Fruit fly (Drosophila melanogaster) whole organism, prepupa: ENCODE results near the gene CG33639.

Source experiments
- CG10631 ChIP-seq: fragments of 200-800 bp; sonication (Bioruptor generic); optimal IDR thresholded peaks from 2 replicates; lab custom pipeline; 2016; ENCODE audit warnings: missing biosample characterization, missing genetic modification characterization
- CG10669 ChIP-seq: fragments of 200-800 bp; sonication (Bioruptor generic); optimal IDR thresholded peaks from 3 replicates; lab custom pipeline; 2018; ENCODE audit warnings: missing biosample characterization, mild to moderate bottlenecking, missing genetic modification characterization, moderate library complexity
- CG11294 ChIP-seq: fragments of 200-800 bp; sonication (Bioruptor generic); IDR thresholded peaks from 2 replicates; pipeline ENCODE4 v1.3.6; 2022; ENCODE audit warnings: missing biosample characterization, missing genetic modification characterization
- CG11762 ChIP-seq: fragments of 200-800 bp; sonication (Bioruptor generic); optimal IDR thresholded peaks from 3 replicates; lab custom pipeline; 2016; ENCODE audit warnings: missing biosample characterization, missing genetic modification characterization; ENCODE audit not compliant: insufficient read depth
- CG11902 ChIP-seq: fragments of 200-800 bp; sonication (Bioruptor generic); optimal IDR thresholded peaks from 3 replicates; lab custom pipeline; 2016; ENCODE audit warnings: missing biosample characterization, missing genetic modification characterization
- CG15336 ChIP-seq: fragments of 200-800 bp; sonication (Bioruptor generic); IDR thresholded peaks from 2 replicates; pipeline ENCODE4 v1.3.6; 2022; ENCODE audit warnings: missing biosample characterization, missing genetic modification characterization
- CG31627 ChIP-seq: fragments of 200-800 bp; sonication (Bioruptor generic); optimal IDR thresholded peaks from 3 replicates; lab custom pipeline; 2016; ENCODE audit warnings: missing biosample characterization, missing genetic modification characterization
- CG34406 ChIP-seq: fragments of 200-800 bp; sonication (Bioruptor generic); optimal IDR thresholded peaks from 3 replicates; lab custom pipeline; 2016; ENCODE audit warnings: missing biosample characterization, missing genetic modification characterization
- CG4318 ChIP-seq: fragments of 200-800 bp; sonication (Bioruptor generic); optimal IDR thresholded peaks from 3 replicates; lab custom pipeline; 2017; ENCODE audit warnings: missing biosample characterization, mild to moderate bottlenecking, missing genetic modification characterization
- CG6163 ChIP-seq: fragments of 200-800 bp; sonication (Bioruptor generic); IDR thresholded peaks from 3 replicates; pipeline ENCODE4 v1.3.6; 2022; ENCODE audit warnings: missing biosample characterization, missing genetic modification characterization
- CG6276 ChIP-seq: fragments of 200-800 bp; sonication (Bioruptor generic); optimal IDR thresholded peaks from 2 replicates; lab custom pipeline; 2017; ENCODE audit warnings: missing biosample characterization, mild to moderate bottlenecking, missing genetic modification characterization
- CG6792 ChIP-seq: fragments of 200-800 bp; sonication (Bioruptor generic); optimal IDR thresholded peaks from 3 replicates; lab custom pipeline; 2016; ENCODE audit warnings: missing biosample characterization, missing genetic modification characterization
- CG6808 ChIP-seq: fragments of 200-800 bp; sonication (Bioruptor generic); optimal IDR thresholded peaks from 3 replicates; lab custom pipeline; 2017; ENCODE audit warnings: missing biosample characterization, missing genetic modification characterization, mild to moderate bottlenecking, moderate library complexity, missing genetic modification reagents
- CG6854 ChIP-seq: fragments of 200-800 bp; sonication (Bioruptor generic); optimal IDR thresholded peaks from 2 replicates; lab custom pipeline; 2017; ENCODE audit warnings: missing biosample characterization, mild to moderate bottlenecking, missing genetic modification characterization
- CG7368 ChIP-seq: fragments of 200-800 bp; sonication (Bioruptor generic); optimal IDR thresholded peaks from 3 replicates; lab custom pipeline; 2016; ENCODE audit warnings: missing biosample characterization, missing genetic modification characterization
- CG8119 ChIP-seq: fragments of 200-800 bp; sonication (Bioruptor generic); IDR thresholded peaks from 3 replicates; pipeline ENCODE4 v1.3.6; 2022; ENCODE audit warnings: missing biosample characterization, missing genetic modification characterization
- CG8632 ChIP-seq: fragments of 200-800 bp; sonication (Bioruptor generic); optimal IDR thresholded peaks from 3 replicates; lab custom pipeline; 2016; ENCODE audit warnings: missing biosample characterization, missing genetic modification characterization
- CG9139 ChIP-seq: fragments of 200-800 bp; sonication (Bioruptor generic); optimal IDR thresholded peaks from 3 replicates; lab custom pipeline; 2017; ENCODE audit warnings: missing biosample characterization, mild to moderate bottlenecking, missing genetic modification characterization
- Eip75B ChIP-seq: fragments of 200-800 bp; sonication (Bioruptor generic); optimal IDR thresholded peaks from 3 replicates; lab custom pipeline; 2016; ENCODE audit warnings: missing biosample characterization, missing genetic modification characterization
- Eip78C ChIP-seq: fragments of 200-800 bp; sonication (Bioruptor generic); peaks from one replicate; lab custom pipeline; 2016; ENCODE audit warnings: missing biosample characterization, missing genetic modification characterization
- Ets21C ChIP-seq: fragments of 200-800 bp; sonication (Bioruptor generic); optimal IDR thresholded peaks from 3 replicates; lab custom pipeline; 2016; ENCODE audit warnings: missing biosample characterization, missing genetic modification characterization
- Ets96B ChIP-seq: fragments of 200-800 bp; optimal IDR thresholded peaks from 2 replicates; lab custom pipeline; 2019; ENCODE audit warnings: missing biosample characterization, mild to moderate bottlenecking, missing genetic modification characterization, moderate library complexity
- Gug ChIP-seq: fragments of 200-800 bp; sonication (Bioruptor generic); IDR thresholded peaks from 2 replicates; pipeline ENCODE4 v1.3.6; 2022; ENCODE audit warnings: missing biosample characterization, missing genetic modification characterization
- Hr38 ChIP-seq: sonication (Bioruptor generic); optimal IDR thresholded peaks from 2 replicates; lab custom pipeline; 2016; ENCODE audit warnings: missing biosample characterization, missing genetic modification characterization
- Hr39 ChIP-seq: fragments of 200-800 bp; sonication (Bioruptor generic); optimal IDR thresholded peaks from 2 replicates; lab custom pipeline; 2016; ENCODE audit warnings: missing biosample characterization, missing genetic modification characterization
- Hr4 ChIP-seq: fragments of 200-800 bp; sonication (Bioruptor generic); optimal IDR thresholded peaks from 3 replicates; lab custom pipeline; 2016; ENCODE audit warnings: missing biosample characterization, missing genetic modification characterization
- Lpt ChIP-seq: fragments of 200-800 bp; sonication (Bioruptor generic); optimal IDR thresholded peaks from 3 replicates; lab custom pipeline; 2016; ENCODE audit warnings: missing biosample characterization, missing genetic modification characterization
- Met ChIP-seq: fragments of 200-800 bp; sonication (Bioruptor generic); optimal IDR thresholded peaks from 3 replicates; lab custom pipeline; 2016; ENCODE audit warnings: missing biosample characterization, missing genetic modification characterization
- OdsH ChIP-seq: fragments of 200-800 bp; sonication (Bioruptor generic); optimal IDR thresholded peaks from 3 replicates; lab custom pipeline; 2016; ENCODE audit warnings: missing biosample characterization, missing genetic modification characterization
- Smox ChIP-seq: fragments of 200-800 bp; sonication (Bioruptor generic); optimal IDR thresholded peaks from 3 replicates; lab custom pipeline; 2016; ENCODE audit warnings: missing biosample characterization, missing genetic modification characterization
- Sox15 ChIP-seq: fragments of 200-800 bp; sonication (Bioruptor generic); optimal IDR thresholded peaks from 3 replicates; lab custom pipeline; 2016; ENCODE audit warnings: missing biosample characterization, missing genetic modification characterization
- dac ChIP-seq: fragments of 200-800 bp; sonication (Bioruptor generic); optimal IDR thresholded peaks from 2 replicates; lab custom pipeline; 2017; ENCODE audit warnings: missing biosample characterization, mild to moderate bottlenecking, missing genetic modification characterization
- dsx ChIP-seq: fragments of 200-800 bp; optimal IDR thresholded peaks from 3 replicates; lab custom pipeline; 2019; ENCODE audit warnings: missing biosample characterization, mild to moderate bottlenecking, missing genetic modification characterization, moderate library complexity; ENCODE audit not compliant: poor library complexity, severe bottlenecking
- esn ChIP-seq: fragments of 200-800 bp; sonication (Bioruptor generic); optimal IDR thresholded peaks from 2 replicates; lab custom pipeline; 2016; ENCODE audit warnings: missing biosample characterization, mild to moderate bottlenecking, missing genetic modification characterization, moderate library complexity
- fkh ChIP-seq: fragments of 200-800 bp; sonication (Bioruptor generic); optimal IDR thresholded peaks from 3 replicates; lab custom pipeline; 2017; ENCODE audit warnings: missing biosample characterization, mild to moderate bottlenecking, missing genetic modification characterization, moderate library complexity
- lz ChIP-seq: fragments of 200-800 bp; sonication (Bioruptor generic); optimal IDR thresholded peaks from 3 replicates; lab custom pipeline; 2016; ENCODE audit warnings: missing biosample characterization, missing genetic modification characterization
- pdm3 ChIP-seq: fragments of 200-800 bp; sonication (Bioruptor generic); optimal IDR thresholded peaks from 3 replicates; lab custom pipeline; 2016; ENCODE audit warnings: missing biosample characterization, missing genetic modification characterization
- salr ChIP-seq, 2 experiments: fragments of 200-800 bp; sonication (Bioruptor generic); optimal IDR thresholded peaks; 3 replicates each; lab custom pipeline; 2016 to 2018; ENCODE audit warnings: missing biosample characterization in 2 of 2, missing genetic modification characterization in 2 of 2, mild to moderate bottlenecking in 1 of 2
- spab ChIP-seq: fragments of 200-800 bp; sonication (Bioruptor generic); optimal IDR thresholded peaks from 2 replicates; lab custom pipeline; 2017; ENCODE audit warnings: missing biosample characterization, mild to moderate bottlenecking, missing genetic modification characterization, missing genetic modification reagents
- svp ChIP-seq: fragments of 200-800 bp; sonication (Bioruptor generic); peaks from one replicate; lab custom pipeline; 2016; ENCODE audit warnings: missing biosample characterization, missing genetic modification characterization
- vri ChIP-seq: fragments of 200-800 bp; sonication (Bioruptor generic); optimal IDR thresholded peaks from 3 replicates; lab custom pipeline; 2016; ENCODE audit warnings: missing biosample characterization, mild to moderate bottlenecking, missing genetic modification characterization

Gene CG33639

dm6 chrX:18262151-18262550 lies 36.3 kb upstream of the CG33639 start (continued):
- no peak for TF ChIP-seq Hr4 (GFP tag; lab: Kevin White, UChicago)
- no peak for TF ChIP-seq CG34406 (GFP tag; lab: Kevin White, UChicago)
- TF ChIP-seq Hr39 (GFP tag; lab: Kevin White, UChicago): no peak
- peak; percentile 28 for TF ChIP-seq svp
- no peak for TF ChIP-seq dsx (GFP tag; lab: Kevin White, UChicago)
- no peak for TF ChIP-seq Hr38 (GFP tag; lab: Kevin White, UChicago)
- TF ChIP-seq, all 60 proteins: peak for 9

dm6 chrX:18261494-18261893 lies 35.6 kb upstream of the CG33639 start:
- TF ChIP-seq CG6854 (GFP tag; lab: Kevin White, UChicago) (no peak), CG11902 (no peak), Lpt (GFP tag; lab: Kevin White, UChicago) (no peak), svp (peak; percentile 11), Sox15 (GFP tag; lab: Kevin White, UChicago) (no peak)

dm6 chrX:18259984-18260550 lies 34.2 kb upstream of the CG33639 start:
- TF ChIP-seq CG4318 (GFP tag; lab: Kevin White, UChicago) (no peak), CG11902 (no peak), CG7368 (no peak), salr (GFP tag; optimal IDR thresholded peaks at IDR 0.05; lab: Kevin White, UChicago) (no peak), Gug (GFP tag; lab: Robert Waterston, UW) (no peak), Ets21C (GFP tag; lab: Kevin White, UChicago) (no peak), CG31627 (GFP tag; lab: Kevin White, UChicago) (no peak), Eip78C (GFP tag; lab: Kevin White, UChicago) (no peak), Met (no peak), Ets96B (tag; lab: Kevin White, UChicago) (no peak), CG15336 (GFP tag; lab: Robert Waterston, UW) (no peak), CG10669 (GFP tag; lab: Kevin White, UChicago) (no peak), CG34406 (GFP tag; lab: Kevin White, UChicago) (no peak)

- TF ChIP-seq CG10631 (GFP tag; lab: Kevin White, UChicago) (no peak), CG6163 (GFP tag; lab: Robert Waterston, UW) (no peak), Lpt (GFP tag; lab: Kevin White, UChicago) (no peak), Eip75B (no peak)
Measured at dm6 chrX:18259417-18259816, 33.5 kb upstream of the CG33639 start, which contains the start of gene CG15059. CG15059 (minus strand) TSS chrX:18259517.

dm6 chrX:18256244-18256885 lies 30.5 kb upstream of the CG33639 start:
- TF ChIP-seq CG8119 (no peak), dac (GFP tag; lab: Kevin White, UChicago) (no peak), CG6792 (peak; percentile 62), CG11762 (peak; percentile 48), CG6163 (GFP tag; lab: Robert Waterston, UW) (peak; percentile 60), Sox15 (GFP tag; lab: Kevin White, UChicago) (peak; percentile 68), CG6808 (GFP tag; lab: Kevin White, UChicago) (peak; percentile 71), Ets96B (tag; lab: Kevin White, UChicago) (peak; percentile 65), CG8632 (GFP tag; lab: Kevin White, UChicago) (peak; percentile 70), vri (GFP tag; lab: Kevin White, UChicago) (no peak), pdm3 (GFP tag; lab: Kevin White, UChicago) (peak; percentile 30), spab (GFP tag; lab: Kevin White, UChicago) (peak; percentile 64), lz (GFP tag; lab: Kevin White, UChicago) (peak; percentile 2), Gug (GFP tag; lab: Robert Waterston, UW) (no peak), CG31627 (GFP tag; lab: Kevin White, UChicago) (peak; percentile 17), CG34406 (GFP tag; lab: Kevin White, UChicago) (peak; percentile 69), CG6854 (GFP tag; lab: Kevin White, UChicago) (no peak), CG11294 (GFP tag; lab: Robert Waterston, UW) (no peak), Smox (GFP tag; lab: Kevin White, UChicago) (peak; percentile 24), dsx (GFP tag; lab: Kevin White, UChicago) (peak; percentile 44), CG6276 (GFP tag; lab: Kevin White, UChicago) (no peak), CG7368 (peak; percentile 49), Eip78C (GFP tag; lab: Kevin White, UChicago) (peak; percentile 62), fkh (GFP tag; lab: Kevin White, UChicago) (no peak), Eip75B (no peak), CG9139 (GFP tag; lab: Kevin White, UChicago) (peak; percentile 50), esn (GFP tag; lab: Kevin White, UChicago) (peak; percentile 44), OdsH (GFP tag; lab: Kevin White, UChicago) (peak; percentile 51)
